Worm (Caenorhabditis elegans) whole organism, early embryonic: Measurements from ENCODE around the gene ZC513.3.

Experiments
- B0310.2 ChIP-seq: sonication (generic microtip); optimal IDR thresholded peaks from 2 replicates; lab custom pipeline; 2016; ENCODE audit warnings: mild to moderate bottlenecking, missing genetic modification characterization, missing compliant biosample characterization
- aly-1 ChIP-seq: sonication (generic microtip); optimal IDR thresholded peaks from 2 replicates; lab custom pipeline; 2016; ENCODE audit warnings: missing genetic modification characterization, missing compliant biosample characterization
- ceh-13 ChIP-seq: fragments of 200-800 bp; sonication (Bioruptor generic); optimal IDR thresholded peaks from 2 replicates; lab custom pipeline; 2018; ENCODE audit warnings: mild to moderate bottlenecking, missing genetic modification characterization, missing compliant biosample characterization
- flt-1 ChIP-seq: fragments of 200-800 bp; sonication (Bioruptor generic); IDR thresholded peaks from 2 replicates; pipeline ENCODE4 v1.3.6; 2022; ENCODE audit warnings: missing genetic modification characterization, missing compliant biosample characterization
- hmbx-1 ChIP-seq: sonication (generic microtip); optimal IDR thresholded peaks from 2 replicates; lab custom pipeline; 2016; ENCODE audit warnings: mild to moderate bottlenecking, missing genetic modification characterization, missing compliant biosample characterization
- hnd-1 ChIP-seq: sonication (generic microtip); optimal IDR thresholded peaks from 2 replicates; lab custom pipeline; 2016; ENCODE audit warnings: missing genetic modification characterization, missing compliant biosample characterization
- pes-1 ChIP-seq: fragments of 200-800 bp; sonication (Bioruptor generic); IDR thresholded peaks from 2 replicates; pipeline ENCODE4 v1.3.6; 2022; ENCODE audit warnings: missing genetic modification reagents, missing genetic modification characterization, missing compliant biosample characterization
- scrt-1 ChIP-seq: fragments of 200-800 bp; sonication (Bioruptor generic); IDR thresholded peaks from 2 replicates; pipeline ENCODE4 v1.3.6; 2022; ENCODE audit warnings: missing genetic modification characterization, missing compliant biosample characterization
- tbx-11 ChIP-seq: fragments of 200-800 bp; sonication (Bioruptor generic); IDR thresholded peaks from 2 replicates; pipeline ENCODE4 v1.3.6; 2022; ENCODE audit warnings: missing genetic modification characterization, missing compliant biosample characterization
- tbx-37 ChIP-seq: fragments of 200-800 bp; sonication (Bioruptor generic); conservative IDR thresholded peaks from 2 replicates; pipeline ENCODE4 v1.3.6; 2022; ENCODE audit warnings: missing genetic modification reagents, missing genetic modification characterization, missing compliant biosample characterization
- tra-4 ChIP-seq: sonication (generic microtip); optimal IDR thresholded peaks from 2 replicates; lab custom pipeline; 2017; ENCODE audit warnings: missing genetic modification characterization, missing compliant biosample characterization

DNA sequence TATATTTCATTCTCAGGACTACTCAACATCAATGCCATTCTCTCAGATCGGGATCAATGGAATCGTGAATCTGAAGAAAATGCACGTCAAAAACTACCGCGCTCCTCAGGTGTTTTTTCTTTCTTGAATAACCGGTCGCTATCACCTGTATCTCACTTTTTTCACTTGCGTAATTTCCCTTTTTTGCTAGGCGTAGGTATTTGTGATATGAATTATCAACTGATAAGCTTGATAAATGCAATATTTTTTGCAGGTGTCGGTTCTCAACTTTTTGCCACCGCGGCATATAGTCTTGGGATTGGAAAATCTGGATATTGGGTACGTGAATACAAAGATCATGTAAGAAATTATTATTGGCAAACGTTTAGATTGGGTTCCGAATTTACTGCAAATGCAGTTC lies 8.4 kb downstream of the ZC513.3 start:
- no peak for TF ChIP-seq scrt-1 (GFP tag; lab: Robert Waterston, UW)
- TF ChIP-seq hmbx-1 (tag; lab: Kevin White, UChicago) = no peak
- no peak for TF ChIP-seq flt-1 (GFP tag; lab: Robert Waterston, UW)
- no peak for TF ChIP-seq tra-4 (tag; lab: Kevin White, UChicago)
- TF ChIP-seq ceh-13 = no peak
- TF ChIP-seq aly-1 = no peak
- no peak for TF ChIP-seq hnd-1
- no peak for TF ChIP-seq tbx-37 (GFP tag; lab: Robert Waterston, UW)
- TF ChIP-seq pes-1 (GFP tag; lab: Robert Waterston, UW) = no peak
- no peak for TF ChIP-seq tbx-11 (GFP tag; lab: Robert Waterston, UW)
- no peak for TF ChIP-seq B0310.2 (tag; lab: Kevin White, UChicago)
